Fruit fly (Drosophila melanogaster) whole organism, adult: ENCODE measurements around the gene CG9192.

Experiments
- CG11617 ChIP-seq: fragments of 200-800 bp; sonication (Bioruptor generic); optimal IDR thresholded peaks from 2 replicates; lab custom pipeline; 2017; ENCODE audit warnings: mild to moderate bottlenecking, missing biosample characterization, missing genetic modification reagents, missing genetic modification characterization
- CG12768 ChIP-seq: fragments of 200-800 bp; sonication (Bioruptor generic); optimal IDR thresholded peaks from 2 replicates; lab custom pipeline; 2017; ENCODE audit warnings: missing biosample characterization, missing genetic modification characterization, mild to moderate bottlenecking, moderate library complexity, missing genetic modification reagents
- CG14711 ChIP-seq: fragments of 200-800 bp; sonication (Bioruptor generic); optimal IDR thresholded peaks from 2 replicates; lab custom pipeline; 2018; ENCODE audit warnings: missing biosample characterization, mild to moderate bottlenecking, missing genetic modification characterization, moderate library complexity
- CG1620 ChIP-seq: fragments of 200-800 bp; sonication (Bioruptor generic); optimal IDR thresholded peaks from 2 replicates; lab custom pipeline; 2016; ENCODE audit warnings: missing biosample characterization, missing genetic modification characterization
- CG33017 ChIP-seq: fragments of 200-800 bp; sonication (Bioruptor generic); optimal IDR thresholded peaks from 2 replicates; lab custom pipeline; 2018; ENCODE audit warnings: missing biosample characterization, mild to moderate bottlenecking, missing genetic modification characterization, moderate library complexity
- Mnt ChIP-seq: fragments of 200-800 bp; sonication (Bioruptor generic); optimal IDR thresholded peaks from 2 replicates; lab custom pipeline; 2016; ENCODE audit warnings: missing biosample characterization, mild to moderate bottlenecking, missing genetic modification characterization
- bab1 ChIP-seq: fragments of 200-800 bp; sonication (Bioruptor generic); optimal IDR thresholded peaks from 3 replicates; lab custom pipeline; 2019; ENCODE audit warnings: missing biosample characterization, mild to moderate bottlenecking, missing genetic modification characterization, moderate library complexity
- cic ChIP-seq: fragments of 200-800 bp; sonication (Bioruptor generic); optimal IDR thresholded peaks from 2 replicates; lab custom pipeline; 2017; ENCODE audit warnings: missing biosample characterization, mild to moderate bottlenecking, missing genetic modification characterization, moderate library complexity
- cnc ChIP-seq, 2 experiments: fragments of >200 bp; optimal IDR thresholded peaks; 2 replicates each; lab custom pipeline; 2017
- ovo ChIP-seq: fragments of 200-800 bp; sonication (Bioruptor generic); optimal IDR thresholded peaks from 2 replicates; lab custom pipeline; 2016; ENCODE audit warnings: missing biosample characterization, missing genetic modification characterization
- tj ChIP-seq: fragments of 200-800 bp; sonication (Bioruptor generic); optimal IDR thresholded peaks from 3 replicates; lab custom pipeline; 2017; ENCODE audit warnings: missing biosample characterization, mild to moderate bottlenecking, missing genetic modification characterization, moderate library complexity
- toe ChIP-seq: fragments of 200-800 bp; sonication (Bioruptor generic); optimal IDR thresholded peaks from 2 replicates; lab custom pipeline; 2016; ENCODE audit warnings: missing biosample characterization, missing genetic modification characterization

dm6 chr3L:1275767-1276166 lies 37.6 kb upstream of the CG9192 start, which contains the start of gene CG32333:
- TF ChIP-seq bab1 (no peak), cnc (optimal IDR thresholded peaks at IDR 0.05; lab: Kevin White, UChicago) (no peak), CG11617 (GFP tag; lab: Kevin White, UChicago) (no peak), CG12768 (GFP tag; lab: Kevin White, UChicago) (no peak), Mnt (GFP tag; lab: Kevin White, UChicago) (no peak), tj (GFP tag; lab: Kevin White, UChicago) (no peak), CG33017 (tag; lab: Kevin White, UChicago) (no peak), ovo (GFP tag; lab: Kevin White, UChicago) (no peak), CG14711 (no peak), CG1620 (GFP tag; lab: Kevin White, UChicago) (no peak), toe (no peak), cic (GFP tag; lab: Kevin White, UChicago) (no peak)
